Fruit fly (Drosophila melanogaster): ENCODE measurements around the gene ttm2.

The ttm2 gene

DNA sequence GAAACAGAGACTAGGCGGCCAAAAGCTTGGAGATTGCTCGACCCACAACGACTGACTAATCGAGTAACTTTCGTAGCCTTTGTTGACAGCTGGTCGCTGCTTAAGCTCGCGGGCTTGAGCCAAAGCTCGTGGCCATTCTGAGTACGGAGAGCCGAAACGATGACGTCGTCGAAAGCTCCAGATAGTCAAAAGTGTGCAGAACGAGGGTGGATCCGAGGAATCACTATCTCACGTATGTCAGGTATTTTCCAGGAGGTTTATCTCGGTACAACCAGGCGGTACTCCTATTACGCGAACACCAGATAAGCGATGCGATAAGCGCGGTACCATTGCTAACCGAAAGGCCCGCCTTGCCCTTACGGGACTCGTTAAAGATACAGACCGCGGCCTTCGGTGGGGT is 36.7 kb downstream of the ttm2 start:
- TF ChIP-seq fd96Cb (tag; optimal IDR thresholded peaks at IDR 0.05) = no peak
- no peak for TF ChIP-seq prd (optimal IDR thresholded peaks at IDR 0.05)
- TF ChIP-seq prd (GFP tag; IDR thresholded peaks at IDR 0.05) = no peak
- no peak for TF ChIP-seq slbo (GFP tag; IDR thresholded peaks at IDR 0.05)
- no peak for TF ChIP-seq pros (GFP tag; optimal IDR thresholded peaks at IDR 0.05)
- TF ChIP-seq Dek (tag; optimal IDR thresholded peaks at IDR 0.05) = no peak
- no peak for TF ChIP-seq TFAM (GFP tag; optimal IDR thresholded peaks at IDR 0.05)
- no peak for TF ChIP-seq CG16863 (GFP tag; optimal IDR thresholded peaks at IDR 0.05)
- TF ChIP-seq CG15696 (tag; optimal IDR thresholded peaks at IDR 0.05) = no peak
- TF ChIP-seq Aef1 (GFP tag; IDR thresholded peaks at IDR 0.05) = no peak
- no peak for TF ChIP-seq sqz (GFP tag; optimal IDR thresholded peaks at IDR 0.05)
- TF ChIP-seq CG34224 (GFP tag; IDR thresholded peaks at IDR 0.05; ENCODE audit: partially characterized antibody) = 0 out of 3 replicates have a peak, but pooled peaks have one; percentile 43
- no peak for TF ChIP-seq corto (GFP tag; optimal IDR thresholded peaks at IDR 0.05)
- no peak for TF ChIP-seq CG15479 (GFP tag; optimal IDR thresholded peaks at IDR 0.05)
- TF ChIP-seq CG8089 (GFP tag; optimal IDR thresholded peaks at IDR 0.05) = no peak
- TF ChIP-seq CG9437 (GFP tag; optimal IDR thresholded peaks at IDR 0.05) = no peak
- no peak for TF ChIP-seq ap (GFP tag; IDR thresholded peaks at IDR 0.05)
- TF ChIP-seq Hey (tag; optimal IDR thresholded peaks at IDR 0.05) = no peak
- TF ChIP-seq CG10959 (GFP tag; IDR thresholded peaks at IDR 0.05) = no peak
- no peak for TF ChIP-seq crp (GFP tag; optimal IDR thresholded peaks at IDR 0.05)
- no peak for TF ChIP-seq PHDP (tag; optimal IDR thresholded peaks at IDR 0.05)
- TF ChIP-seq nmo (GFP tag; optimal IDR thresholded peaks at IDR 0.05) = no peak
- no peak for TF ChIP-seq dm (GFP tag; optimal IDR thresholded peaks at IDR 0.05)
- no peak for TF ChIP-seq Fer2 (tag; optimal IDR thresholded peaks at IDR 0.05)
- no peak for TF ChIP-seq CG9727 (GFP tag; optimal IDR thresholded peaks at IDR 0.05)
- no peak for TF ChIP-seq CG43689 (GFP tag; IDR thresholded peaks at IDR 0.05)
- TF ChIP-seq HLH3B (GFP tag; IDR thresholded peaks at IDR 0.05) = no peak
- peak; percentile 94 for TF ChIP-seq CG13894 (tag; optimal IDR thresholded peaks at IDR 0.05)
- no peak for TF ChIP-seq p53 (GFP tag; optimal IDR thresholded peaks at IDR 0.05)
- no peak for TF ChIP-seq CG2712 (tag; optimal IDR thresholded peaks at IDR 0.05)
- no peak for TF ChIP-seq CG10654 (GFP tag; optimal IDR thresholded peaks at IDR 0.05)
- TF ChIP-seq lola (GFP tag; optimal IDR thresholded peaks at IDR 0.05) = no peak
- no peak for TF ChIP-seq CG4730 (GFP tag; IDR thresholded peaks at IDR 0.05)
- no peak for TF ChIP-seq CG31224 (GFP tag; IDR thresholded peaks at IDR 0.05)
- no peak for TF ChIP-seq Mes4 (GFP tag; optimal IDR thresholded peaks at IDR 0.05)
- TF ChIP-seq jing (GFP tag; optimal IDR thresholded peaks at IDR 0.05) = no peak
- no peak for TF ChIP-seq CG7839 (tag; optimal IDR thresholded peaks at IDR 0.05)
- no peak for TF ChIP-seq CG15514 (GFP tag; optimal IDR thresholded peaks at IDR 0.05)
- TF ChIP-seq Rfx (GFP tag; IDR thresholded peaks at IDR 0.05) = no peak
- no peak for TF ChIP-seq ab (GFP tag; optimal IDR thresholded peaks at IDR 0.05)
- TF ChIP-seq Spps (tag; optimal IDR thresholded peaks at IDR 0.05) = no peak
- no peak for TF ChIP-seq CG8290 (GFP tag; optimal IDR thresholded peaks at IDR 0.05)
- no peak for TF ChIP-seq CG8290 (tag; optimal IDR thresholded peaks at IDR 0.05)
- TF ChIP-seq Hr39 (optimal IDR thresholded peaks at IDR 0.05) = no peak
- TF ChIP-seq CG11456 (GFP tag; IDR thresholded peaks at IDR 0.05) = no peak
- no peak for TF ChIP-seq ro (GFP tag; IDR thresholded peaks at IDR 0.05)
- no peak for TF ChIP-seq ci (GFP tag; IDR thresholded peaks at IDR 0.05)
- no peak for TF ChIP-seq CG14667 (GFP tag; IDR thresholded peaks at IDR 0.05)
- no peak for TF ChIP-seq CG4854 (GFP tag; optimal IDR thresholded peaks at IDR 0.05)
- no peak for TF ChIP-seq CG11093 (GFP tag; IDR thresholded peaks at IDR 0.05)
- TF ChIP-seq CG11085 (GFP tag; IDR thresholded peaks at IDR 0.05) = no peak
- no peak for TF ChIP-seq Taf1 (GFP tag; IDR thresholded peaks at IDR 0.05)
- TF ChIP-seq CG8924 (tag; optimal IDR thresholded peaks at IDR 0.05) = no peak
